Fruit fly (Drosophila melanogaster): ENCODE data around the gene Cisd2.
A peak's percentile ranks its signal among the peaks of the same experiment; 100 is the strongest.

The Cisd2 gene

DNA sequence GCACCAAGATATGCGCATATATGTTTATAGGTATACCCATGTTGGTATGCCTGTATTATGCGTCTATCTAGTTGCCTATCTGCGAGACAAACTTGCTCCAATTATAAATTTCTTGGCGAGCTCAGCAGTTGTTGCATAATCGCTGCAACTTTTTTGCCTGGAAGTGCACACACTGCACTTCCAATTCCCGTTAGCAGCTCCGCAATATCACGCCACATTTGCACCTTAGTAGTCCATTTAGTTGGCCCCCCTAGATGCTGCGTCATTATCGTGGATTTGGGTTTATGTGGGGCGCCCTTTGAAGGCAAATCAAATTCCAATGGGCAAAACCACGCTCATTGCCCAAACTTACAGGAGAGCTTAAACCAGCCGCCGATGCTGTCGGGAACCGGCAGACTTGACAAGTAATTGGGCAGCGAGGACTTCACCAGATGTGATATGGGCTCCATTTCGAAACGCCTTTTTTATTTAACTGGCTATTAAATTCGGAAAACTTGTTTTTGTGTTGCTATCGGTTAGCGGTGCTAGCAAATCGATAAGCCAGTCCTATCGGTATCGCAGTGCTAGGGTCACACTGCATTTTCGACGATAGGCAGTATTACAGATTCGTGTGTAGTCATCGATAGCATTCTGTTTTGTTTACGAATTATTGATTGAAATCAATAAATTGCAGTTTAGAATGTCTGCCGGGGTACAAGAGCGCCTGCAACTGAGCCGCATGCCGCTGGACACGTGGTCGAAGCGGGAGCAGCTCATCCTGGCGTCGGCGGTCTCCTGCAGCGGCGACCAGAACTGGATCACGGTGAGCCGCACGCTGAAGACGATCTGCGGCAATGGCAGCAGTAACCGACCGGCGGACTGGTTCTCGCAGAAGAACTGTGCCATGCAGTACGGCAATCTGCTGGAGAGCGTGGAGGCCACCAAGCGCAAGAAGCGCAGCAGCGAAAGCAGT lies at the start of gene Cisd2, which contains the start of gene Brd8:
Gene Cisd2 (minus strand): TSS at position 538 of the 952 bp plus-strand sequence.
Gene Brd8 (plus strand): TSS at position 595 of the 952 bp plus-strand sequence.
- TF ChIP-seq CTCF (optimal IDR thresholded peaks at IDR 0.05) (peak in 1 of 2 experiments; percentile 6), CG8478 (optimal IDR thresholded peaks at IDR 0.05) (no peak)

DNA sequence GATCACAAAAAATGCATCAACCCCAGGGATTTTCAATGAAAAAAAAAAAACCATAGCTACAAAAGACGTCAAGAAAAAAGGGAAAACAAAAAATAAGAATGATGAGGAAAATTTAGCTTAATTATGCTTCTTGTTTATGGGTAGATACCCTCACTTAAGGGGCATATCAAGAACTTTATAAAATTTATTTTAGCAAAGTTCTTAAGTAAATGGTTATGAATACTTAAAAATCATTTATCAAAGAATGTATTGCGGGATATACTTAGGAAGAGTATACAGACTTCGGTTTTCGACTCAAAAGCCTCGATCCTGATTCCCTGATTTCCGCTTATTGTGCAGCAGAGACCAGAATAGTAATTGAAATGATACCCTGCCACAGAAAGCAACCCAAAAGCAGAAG lies 49.8 kb upstream of the Cisd2 start:
- TF ChIP-seq CG8478 (optimal IDR thresholded peaks at IDR 0.05) (no peak), CTCF (optimal IDR thresholded peaks at IDR 0.05) (no peak)

DNA sequence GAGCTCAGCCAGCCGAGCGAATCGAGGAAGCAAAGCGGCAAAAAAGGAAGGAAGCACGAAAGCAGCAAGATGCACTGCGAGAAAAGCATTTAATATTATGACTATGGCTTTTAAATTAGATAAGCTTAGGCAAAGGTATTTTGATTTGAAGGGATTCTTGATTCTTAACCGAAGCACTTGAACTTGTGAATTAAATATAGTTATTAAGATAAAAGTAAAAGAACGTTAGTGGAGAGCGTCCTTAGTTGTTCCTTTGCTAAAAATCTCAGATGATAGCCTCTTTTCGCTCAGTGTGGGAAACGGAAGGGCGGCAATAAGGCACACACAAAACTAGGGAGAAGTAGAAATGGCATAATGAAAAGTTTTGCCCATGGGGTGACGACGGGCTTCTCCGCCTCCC lies 46.0 kb upstream of the Cisd2 start:
- no peak for TF ChIP-seq CG8478 (optimal IDR thresholded peaks at IDR 0.05)
- TF ChIP-seq CTCF (optimal IDR thresholded peaks at IDR 0.05) = no peak

DNA sequence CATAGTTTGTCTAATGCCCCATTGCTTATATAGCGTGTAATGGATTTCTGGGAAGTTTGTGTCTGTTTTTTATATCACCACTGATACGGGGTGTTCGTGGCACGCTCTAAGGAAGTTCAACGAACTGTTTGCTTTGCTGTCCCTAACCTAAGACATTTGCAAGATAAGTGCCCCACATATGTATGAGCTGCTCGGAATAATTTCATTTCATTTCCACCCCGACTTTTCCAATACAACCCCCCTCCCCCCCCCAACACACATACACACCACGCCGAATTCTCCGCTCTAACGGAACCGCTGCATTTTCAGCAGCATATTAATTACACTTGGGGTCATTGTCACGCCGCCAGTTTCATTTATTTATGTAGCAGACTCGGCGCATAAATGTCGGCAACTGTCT lies 44.8 kb upstream of the Cisd2 start:
- TF ChIP-seq CTCF (optimal IDR thresholded peaks at IDR 0.05) = no peak
- no peak for TF ChIP-seq CG8478 (optimal IDR thresholded peaks at IDR 0.05)

DNA sequence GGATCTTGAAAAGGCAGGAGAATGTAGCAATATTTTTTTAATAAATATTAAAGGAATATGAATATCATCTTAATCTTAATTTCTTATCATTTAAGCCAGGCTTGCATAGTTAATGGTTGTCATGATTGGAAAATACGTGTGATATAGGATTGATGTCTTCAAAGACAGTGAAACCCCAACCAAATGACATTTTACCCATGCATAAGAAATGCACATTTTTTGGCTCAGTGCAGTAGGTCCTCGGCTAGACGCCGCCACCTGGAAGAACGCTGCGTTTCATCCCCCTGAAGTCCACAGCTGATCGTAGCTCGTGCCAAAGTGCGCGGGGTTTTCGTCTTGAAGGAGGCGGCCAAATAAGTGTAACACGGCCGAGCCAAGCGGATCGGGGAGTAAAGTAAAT lies 43.4 kb upstream of the Cisd2 start:
- no peak for TF ChIP-seq CG8478 (optimal IDR thresholded peaks at IDR 0.05)

DNA sequence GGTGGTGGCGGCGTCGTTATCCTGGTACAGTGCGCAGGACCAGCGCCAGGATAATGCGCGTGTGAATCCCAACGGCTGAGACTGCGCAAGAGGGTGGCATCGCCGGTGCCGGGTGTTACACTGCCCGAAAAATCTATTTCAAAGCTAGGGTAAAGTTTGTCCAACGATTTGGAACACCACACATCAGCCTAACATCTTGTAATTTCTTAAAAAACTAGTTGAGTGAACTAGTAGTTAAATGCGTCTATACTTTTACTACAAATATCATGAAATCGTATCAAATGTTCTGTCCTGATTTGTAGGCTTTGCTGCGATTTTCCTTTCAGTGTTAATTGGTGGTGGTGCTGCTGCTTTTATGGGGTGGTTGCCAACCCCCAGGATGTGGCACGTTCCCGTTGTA lies 41.8 kb upstream of the Cisd2 start:
- TF ChIP-seq CG8478 (optimal IDR thresholded peaks at IDR 0.05) (no peak), CTCF (optimal IDR thresholded peaks at IDR 0.05) (no peak)

DNA sequence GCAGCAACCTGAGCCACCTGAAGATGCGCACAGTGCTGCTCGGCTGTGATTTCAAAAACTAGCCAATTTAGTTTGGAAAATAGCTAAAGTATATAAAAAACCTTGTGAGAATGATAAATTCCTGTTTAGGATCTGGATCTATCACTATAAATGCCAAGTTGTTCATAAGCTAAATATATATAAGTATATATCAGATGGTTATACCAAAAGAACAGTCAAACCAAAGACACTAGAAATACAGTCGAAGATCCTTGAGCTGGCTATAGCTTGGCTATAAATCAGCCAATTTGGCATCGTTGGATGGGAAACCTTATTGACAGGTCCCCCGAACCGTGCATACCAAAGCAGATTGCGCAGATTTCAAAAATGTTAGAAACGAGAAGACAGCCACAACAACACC lies 40.0 kb upstream of the Cisd2 start:
- TF ChIP-seq CTCF (optimal IDR thresholded peaks at IDR 0.05) (no peak), CG8478 (optimal IDR thresholded peaks at IDR 0.05) (no peak)

DNA sequence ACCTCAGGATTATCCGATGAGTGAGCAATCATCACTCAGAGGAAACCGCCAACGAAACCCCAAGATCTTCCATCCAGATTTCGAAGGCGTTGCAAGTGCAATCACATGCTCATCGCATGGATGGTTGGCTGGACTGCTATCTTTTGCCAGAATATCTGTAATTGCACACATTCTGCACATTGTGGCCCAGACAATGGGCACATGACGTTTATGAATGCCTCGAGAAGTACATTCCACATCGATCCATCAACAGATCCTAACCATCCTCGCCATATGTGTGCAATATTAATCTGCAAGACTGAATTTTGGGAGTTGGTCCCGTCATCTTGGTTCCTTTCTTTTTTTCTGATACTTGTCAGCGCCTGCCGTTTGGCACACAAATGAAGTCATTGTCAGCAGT lies 39.3 kb upstream of the Cisd2 start:
- TF ChIP-seq CTCF (optimal IDR thresholded peaks at IDR 0.05) (no peak), CG8478 (optimal IDR thresholded peaks at IDR 0.05) (no peak)

DNA sequence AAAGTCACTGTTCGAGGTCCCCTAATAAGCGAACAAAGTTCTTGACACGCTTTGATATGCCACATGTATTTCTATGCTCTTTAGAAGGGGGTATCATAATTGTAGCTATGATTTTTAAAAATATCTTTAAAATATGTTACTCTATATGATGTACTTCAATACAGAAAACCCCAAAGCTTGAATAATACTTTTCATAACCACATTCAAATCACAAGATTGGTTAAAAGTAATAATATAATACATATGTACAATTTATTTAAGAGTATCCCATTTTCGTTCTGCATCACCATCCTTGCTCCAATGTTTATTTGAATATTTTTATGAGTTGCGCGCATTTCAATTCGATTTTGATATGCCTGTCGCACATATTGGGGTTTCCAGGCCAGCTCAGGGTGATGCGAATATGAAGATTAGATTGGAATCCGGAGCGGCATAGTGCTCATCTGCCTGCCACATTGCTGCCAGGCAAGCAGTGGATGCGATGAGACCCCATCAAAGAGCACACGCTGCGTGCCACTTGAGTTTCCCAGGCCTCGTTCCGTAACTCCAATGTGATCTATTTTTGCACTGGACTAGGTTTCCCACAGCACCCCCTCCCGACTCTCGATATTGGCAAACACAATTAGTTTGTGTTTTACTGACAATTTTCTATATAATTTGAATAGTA lies 36.4 kb upstream of the Cisd2 start:
- TF ChIP-seq CG8478 (optimal IDR thresholded peaks at IDR 0.05) (no peak), CTCF (optimal IDR thresholded peaks at IDR 0.05) (no peak)

DNA sequence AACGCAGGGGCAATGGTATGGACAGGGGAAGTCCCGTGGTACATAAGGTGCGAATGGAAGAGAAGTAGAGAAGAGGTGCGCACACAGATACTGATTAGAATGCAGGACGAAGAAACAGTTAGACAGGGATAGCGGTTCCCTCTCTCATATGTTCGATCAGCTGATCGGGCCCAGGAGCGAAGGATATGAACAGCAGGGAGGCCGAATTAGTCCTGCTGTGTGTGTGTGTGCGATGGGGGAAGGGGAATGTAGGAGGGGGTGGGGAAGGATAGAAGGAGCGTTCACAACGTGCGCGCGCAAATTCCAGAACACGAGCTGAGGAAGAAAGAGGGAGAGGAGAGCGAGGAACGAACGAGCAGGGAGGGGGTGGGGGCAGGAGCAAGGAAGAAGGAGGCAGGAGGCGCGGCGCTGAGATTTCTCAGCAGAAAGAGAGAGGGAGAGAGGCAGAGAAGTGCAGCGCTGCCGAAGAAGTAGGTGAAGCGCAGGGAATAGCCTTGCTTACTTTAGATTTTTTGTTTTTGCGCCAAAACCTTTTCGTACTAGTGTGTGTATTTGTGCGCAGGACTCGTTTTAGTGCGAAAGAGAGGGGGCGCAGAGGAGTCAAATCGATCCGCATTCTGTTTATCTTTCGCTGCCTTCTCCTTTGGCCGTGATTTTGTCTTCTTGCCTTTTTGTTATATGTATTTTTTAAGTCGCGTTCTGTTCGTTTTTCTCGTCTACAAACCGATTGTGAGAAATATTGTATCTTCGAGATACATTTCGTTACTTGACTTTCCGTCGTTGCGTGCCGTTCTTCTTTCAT lies 34.9 kb upstream of the Cisd2 start:
- TF ChIP-seq CTCF (optimal IDR thresholded peaks at IDR 0.05) (no peak), CG8478 (optimal IDR thresholded peaks at IDR 0.05) (no peak)

DNA sequence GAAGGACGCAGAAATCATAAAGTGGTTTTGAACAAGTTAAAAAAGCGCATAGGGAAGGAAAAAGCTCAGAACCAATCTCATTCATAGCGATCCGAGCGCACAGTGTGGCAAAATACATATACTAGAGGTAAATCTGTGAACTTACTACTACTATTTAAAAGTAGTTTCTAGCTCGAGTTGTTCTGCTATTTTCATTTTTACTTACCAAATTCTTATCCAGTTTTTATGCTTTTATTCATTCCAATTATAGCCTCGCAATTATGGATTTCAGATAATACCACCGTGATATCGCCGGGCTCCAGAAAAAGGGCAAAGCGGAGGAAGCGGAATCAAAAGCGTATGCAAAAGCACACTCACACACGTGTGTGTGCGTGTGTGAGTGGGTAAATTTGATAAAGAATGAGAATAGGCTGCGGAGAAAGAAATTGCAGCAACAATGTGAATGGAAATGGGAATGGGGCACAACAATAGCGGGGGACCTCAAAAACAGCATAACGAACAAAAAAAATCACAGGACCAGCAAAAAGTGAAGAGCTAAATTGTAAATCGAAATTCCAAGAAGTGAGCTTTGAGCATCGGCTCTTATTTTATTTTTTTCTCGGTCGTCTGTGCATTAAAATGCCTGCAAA lies 33.7 kb upstream of the Cisd2 start:
- TF ChIP-seq CTCF (optimal IDR thresholded peaks at IDR 0.05) (no peak), CG8478 (optimal IDR thresholded peaks at IDR 0.05) (no peak)

DNA sequence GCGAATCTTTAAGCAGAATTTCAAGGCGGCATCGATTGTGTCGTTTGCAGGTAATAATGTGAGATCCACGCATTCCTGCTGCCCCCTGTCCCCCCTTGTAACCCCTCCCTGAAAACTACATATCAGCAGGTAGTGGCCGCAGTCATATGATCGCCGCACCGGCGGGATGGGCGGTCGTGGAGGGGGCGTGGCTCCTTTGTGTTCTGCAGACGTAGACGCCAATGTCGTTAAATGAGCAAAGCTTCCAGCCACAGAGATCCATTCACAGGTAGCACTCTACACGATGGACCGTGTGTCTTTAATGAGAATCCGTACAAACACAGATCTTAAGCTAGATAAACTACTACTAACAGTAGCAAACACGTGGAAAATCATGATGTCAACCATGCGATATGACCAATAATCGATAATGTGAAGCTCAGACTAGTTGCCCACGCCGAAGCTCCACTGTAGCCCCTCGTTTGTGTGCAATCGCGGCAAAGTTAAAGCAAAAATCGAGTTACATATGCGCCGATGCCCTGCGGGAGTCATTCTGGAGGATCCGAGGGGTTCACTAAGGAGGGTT lies 32.8 kb upstream of the Cisd2 start, which contains the start of gene CG45544:
Gene CG45544 (plus strand): TSS at position 523 of the 565 bp plus-strand sequence.
- TF ChIP-seq CTCF (optimal IDR thresholded peaks at IDR 0.05) = no peak
- TF ChIP-seq CG8478 (optimal IDR thresholded peaks at IDR 0.05) = no peak

DNA sequence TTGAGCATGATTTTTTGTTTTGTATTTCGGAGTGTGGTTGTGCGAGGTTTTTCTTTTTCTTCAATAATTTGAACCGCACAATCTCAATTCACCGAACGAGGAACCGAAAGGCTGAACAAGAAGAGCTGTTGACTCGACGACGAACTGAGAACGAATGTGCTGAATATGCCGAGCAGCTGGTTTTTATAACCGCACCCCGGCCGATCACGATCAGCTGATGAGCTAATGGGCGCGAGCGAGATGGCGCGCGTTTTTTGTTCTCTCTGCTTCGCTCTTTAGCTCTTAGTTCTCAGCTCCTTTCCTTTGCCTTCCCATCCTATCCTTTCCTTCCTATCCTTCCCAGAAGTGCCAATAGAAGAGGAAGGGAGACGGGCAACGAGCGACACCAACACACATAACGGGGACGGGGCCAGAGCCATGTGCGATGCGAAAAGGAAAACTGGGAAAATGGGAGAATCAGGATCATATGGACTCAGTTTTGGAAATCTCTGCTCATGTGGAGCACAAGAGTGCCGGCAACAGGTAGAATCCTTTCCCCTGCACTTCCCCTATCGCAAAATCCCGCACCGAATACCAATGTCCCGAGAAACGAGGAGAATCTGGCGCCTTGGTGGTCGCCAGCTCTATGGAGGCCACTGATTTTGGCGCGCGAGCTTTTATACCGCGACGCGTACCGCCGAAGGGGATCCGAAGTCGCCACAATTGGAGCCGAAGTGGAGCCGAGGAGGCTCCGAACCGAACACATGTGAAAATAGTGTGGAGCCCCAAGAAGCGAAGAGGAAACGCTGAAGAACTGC lies 32.1 kb upstream of the Cisd2 start, which contains the start of gene stg:
Gene stg (minus strand): TSS at position 635 of the 797 bp plus-strand sequence.
- peak; percentile 8 for TF ChIP-seq CG8478 (optimal IDR thresholded peaks at IDR 0.05)
- no peak for TF ChIP-seq CTCF (optimal IDR thresholded peaks at IDR 0.05)

All from S2 (cell line).